Worm (Caenorhabditis elegans) whole organism, late embryonic: ENCODE results near the gene fbxa-154.
A peak's percentile ranks its signal among the peaks of the same experiment; 100 is the strongest.
"Not testable (repeated sequence)": the region's sequence is repeated elsewhere in the genome, so short reads cannot be mapped to it uniquely, and the experiment has no call there.

ENCODE experiments used
- C08G9.2 ChIP-seq: sonication (generic microtip); optimal IDR thresholded peaks from 2 replicates; lab custom pipeline; 2016; ENCODE audit warnings: mild to moderate bottlenecking, missing genetic modification characterization, moderate library complexity, missing compliant biosample characterization
- ceh-18 ChIP-seq: sonication (generic microtip); optimal IDR thresholded peaks from 2 replicates; lab custom pipeline; 2016; ENCODE audit warnings: missing genetic modification characterization, missing compliant biosample characterization
- ceh-30 ChIP-seq: fragments of 150-350 bp; optimal IDR thresholded peaks from 2 replicates; lab custom pipeline; 2014; ENCODE audit warnings: missing biosample characterization, missing genetic modification characterization
- ceh-31 ChIP-seq: sonication (generic microtip); optimal IDR thresholded peaks from 2 replicates; lab custom pipeline; 2016; ENCODE audit warnings: missing genetic modification characterization, missing compliant biosample characterization
- ceh-34 ChIP-seq: sonication (generic microtip); optimal IDR thresholded peaks from 2 replicates; lab custom pipeline; 2016; ENCODE audit warnings: mild to moderate bottlenecking, missing genetic modification characterization, missing compliant biosample characterization
- ceh-45 ChIP-seq: fragments of 200-800 bp; sonication (Bioruptor generic); IDR thresholded peaks from 2 replicates; pipeline ENCODE4 v1.3.6; 2022; ENCODE audit warnings: missing genetic modification reagents, missing genetic modification characterization, missing compliant biosample characterization
- dve-1 ChIP-seq: sonication (generic microtip); optimal IDR thresholded peaks from 2 replicates; lab custom pipeline; 2017; ENCODE audit warnings: antibody characterized with exemption, mild to moderate bottlenecking, missing genetic modification characterization, missing compliant biosample characterization
- eyg-1 ChIP-seq: sonication (generic microtip); optimal IDR thresholded peaks from 2 replicates; lab custom pipeline; 2016; ENCODE audit warnings: missing genotype, missing genetic modification characterization, missing compliant biosample characterization
- fkh-6 ChIP-seq: sonication (generic microtip); optimal IDR thresholded peaks from 2 replicates; lab custom pipeline; 2016; ENCODE audit warnings: missing genetic modification characterization, missing compliant biosample characterization
- hlh-13 ChIP-seq: fragments of 200-800 bp; sonication (Bioruptor generic); optimal IDR thresholded peaks from 2 replicates; lab custom pipeline; 2018; ENCODE audit warnings: mild to moderate bottlenecking, missing genetic modification characterization, missing compliant biosample characterization
- hlh-30 ChIP-seq: sonication (generic microtip); optimal IDR thresholded peaks from 2 replicates; lab custom pipeline; 2017; ENCODE audit warnings: antibody characterized with exemption, missing genetic modification characterization, missing compliant biosample characterization; ENCODE audit not compliant: insufficient read depth
- hlh-8 ChIP-seq: sonication (generic microtip); optimal IDR thresholded peaks from 2 replicates; lab custom pipeline; 2016; ENCODE audit warnings: missing genotype, missing genetic modification characterization, missing compliant biosample characterization
- lim-6 ChIP-seq: sonication (generic microtip); optimal IDR thresholded peaks from 2 replicates; lab custom pipeline; 2016; ENCODE audit warnings: missing genetic modification characterization, missing compliant biosample characterization
- lin-11 ChIP-seq: fragments of 200-800 bp; sonication (Bioruptor generic); optimal IDR thresholded peaks from 2 replicates; lab custom pipeline; 2018; ENCODE audit warnings: mild to moderate bottlenecking, missing genetic modification characterization, missing compliant biosample characterization
- madf-2 ChIP-seq: sonication (generic microtip); optimal IDR thresholded peaks from 2 replicates; lab custom pipeline; 2017; ENCODE audit warnings: missing genetic modification characterization, missing compliant biosample characterization
- mec-3 ChIP-seq: sonication (generic microtip); optimal IDR thresholded peaks from 2 replicates; lab custom pipeline; 2016; ENCODE audit warnings: borderline replicate concordance, missing genetic modification characterization, missing compliant biosample characterization
- nfya-1 ChIP-seq: sonication (generic microtip); optimal IDR thresholded peaks from 2 replicates; lab custom pipeline; 2017; ENCODE audit warnings: missing genetic modification characterization, mild to moderate bottlenecking, missing compliant biosample characterization, antibody characterized with exemption, moderate library complexity
- nhr-11 ChIP-seq: fragments of 150-350 bp; optimal IDR thresholded peaks from 2 replicates; lab custom pipeline; 2014; ENCODE audit warnings: missing biosample characterization, missing genetic modification characterization
- nhr-232 ChIP-seq: sonication (generic microtip); optimal IDR thresholded peaks from 2 replicates; lab custom pipeline; 2016; ENCODE audit warnings: missing genetic modification characterization, missing compliant biosample characterization
- npax-4 ChIP-seq: sonication (generic microtip); optimal IDR thresholded peaks from 2 replicates; lab custom pipeline; 2016; ENCODE audit warnings: missing genetic modification characterization, missing compliant biosample characterization
- pqm-1 ChIP-seq: sonication (generic microtip); optimal IDR thresholded peaks from 2 replicates; lab custom pipeline; 2016; ENCODE audit warnings: missing genetic modification characterization, missing compliant biosample characterization
- ref-2 ChIP-seq: sonication (generic microtip); optimal IDR thresholded peaks from 2 replicates; lab custom pipeline; 2016; ENCODE audit warnings: missing genetic modification characterization, missing compliant biosample characterization
- syd-9 ChIP-seq: sonication (generic microtip); optimal IDR thresholded peaks from 2 replicates; lab custom pipeline; 2016; ENCODE audit warnings: mild to moderate bottlenecking, missing genetic modification characterization, moderate library complexity, missing compliant biosample characterization
- unc-55 ChIP-seq: sonication (generic microtip); optimal IDR thresholded peaks from 2 replicates; lab custom pipeline; 2017; ENCODE audit warnings: missing biosample characterization, missing genetic modification reagents, missing genetic modification characterization
- zip-5 ChIP-seq: sonication (generic microtip); optimal IDR thresholded peaks from 2 replicates; lab custom pipeline; 2016; ENCODE audit warnings: missing genetic modification characterization, missing compliant biosample characterization
- ztf-16 ChIP-seq: sonication (generic microtip); optimal IDR thresholded peaks from 2 replicates; lab custom pipeline; 2017; ENCODE audit warnings: missing genetic modification characterization, missing compliant biosample characterization

fbxa-154 gene

DNA sequence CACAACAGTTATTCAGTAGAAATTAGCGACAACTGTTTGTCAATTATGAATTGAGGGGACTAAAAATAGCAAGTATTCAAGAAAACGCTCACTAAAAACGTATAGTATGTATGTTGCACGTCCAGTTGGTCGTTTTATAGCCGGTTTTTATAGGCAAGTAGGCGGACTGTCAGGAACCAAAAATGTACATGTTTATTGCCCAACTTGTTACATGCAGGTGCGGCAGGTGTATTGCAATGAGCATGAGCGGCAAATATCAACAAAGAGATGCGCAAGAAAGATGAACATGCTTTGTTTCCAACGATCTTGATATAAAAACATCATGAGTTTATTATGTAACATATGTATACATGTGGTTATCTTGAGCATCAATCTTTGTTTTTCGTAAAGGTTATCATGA is 5.2 kb downstream of the fbxa-154 start, which contains the start of gene B0391.14:
Gene B0391.14 (minus strand): TSS at position 101 of the 400 bp plus-strand sequence.
- not testable (repeated sequence) for TF ChIP-seq hlh-30 (tag; lab: Kevin White, UChicago); unc-55 (GFP tag; lab: Kevin White, UChicago); ceh-18 (tag; lab: Kevin White, UChicago)

DNA sequence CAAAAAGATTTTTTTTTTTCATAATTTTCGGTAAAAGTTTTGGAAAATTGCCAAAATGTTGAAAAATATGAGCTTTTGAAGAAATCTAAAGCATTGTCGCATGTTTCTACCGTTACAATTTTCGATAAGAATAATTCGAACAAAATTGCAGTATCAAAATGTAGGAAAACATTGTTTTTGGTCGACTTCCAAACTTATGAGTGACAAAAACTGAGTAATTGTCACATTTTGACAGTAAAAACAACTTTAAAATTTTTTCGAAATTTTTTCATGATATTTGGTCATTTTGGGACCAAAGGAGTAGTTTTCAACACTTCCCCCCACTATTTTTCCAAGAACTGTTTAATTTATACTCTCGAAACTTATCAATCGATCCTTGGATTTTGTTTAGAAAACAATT is 10.4 kb downstream of the fbxa-154 start, which contains the start of gene fbxa-139:
Gene fbxa-139 (minus strand): TSS at position 101 of the 400 bp plus-strand sequence.
- no peak for TF ChIP-seq mec-3
- no peak for TF ChIP-seq nhr-11 (tag; lab: Kevin White, UChicago)
- TF ChIP-seq, all 69 proteins: peak for 0

DNA sequence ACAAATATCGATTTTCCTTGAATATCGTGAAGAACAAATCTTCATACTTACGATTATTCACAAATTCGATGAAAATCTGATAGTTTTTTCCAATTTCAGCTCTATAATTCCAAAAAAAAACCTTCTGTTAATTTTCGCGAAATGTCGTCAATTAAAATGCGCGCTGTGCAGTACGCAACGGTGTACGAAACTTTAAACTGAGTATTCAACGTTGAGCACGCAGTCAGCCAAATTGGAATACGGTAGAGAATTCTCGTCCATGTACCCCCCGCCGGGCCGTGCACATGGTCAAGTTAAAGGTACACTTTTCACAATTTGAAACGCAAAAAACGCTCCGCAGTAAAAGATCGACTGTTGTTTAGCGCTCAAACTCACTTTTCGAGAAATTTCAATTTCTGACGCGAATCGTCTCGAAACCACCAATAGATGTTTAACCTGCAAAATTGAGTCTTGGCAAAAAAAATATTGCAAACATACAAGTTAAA is 14.7 kb downstream of the fbxa-154 start, which contains the start of gene F28F8.7:
Gene F28F8.7 (minus strand): TSS at position 435 of the 485 bp plus-strand sequence.
- peak; percentile 29 for TF ChIP-seq ref-2 (tag; lab: Kevin White, UChicago)

DNA sequence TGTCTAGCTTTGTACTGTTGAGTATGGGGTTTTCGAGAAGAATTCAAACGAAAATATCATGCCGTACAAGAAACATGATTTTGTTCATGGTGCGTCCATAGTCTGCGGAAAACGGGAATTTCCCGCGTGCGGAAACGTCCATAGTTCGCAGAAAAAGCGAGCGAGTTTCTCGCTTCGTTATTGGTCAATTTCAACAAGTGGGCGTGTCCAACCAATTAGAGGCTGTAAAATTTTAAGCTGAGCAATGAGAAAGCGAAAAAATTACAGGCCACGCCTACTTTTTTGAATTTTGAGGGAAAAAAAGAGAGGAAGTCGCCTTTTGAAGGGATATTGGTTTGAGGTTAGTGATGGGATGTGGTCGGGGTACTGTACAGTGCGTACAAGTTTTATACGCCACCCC is 23.5 kb downstream of the fbxa-154 start:
- TF ChIP-seq nfya-1 (tag; lab: Kevin White, UChicago): peak; percentile 30

DNA sequence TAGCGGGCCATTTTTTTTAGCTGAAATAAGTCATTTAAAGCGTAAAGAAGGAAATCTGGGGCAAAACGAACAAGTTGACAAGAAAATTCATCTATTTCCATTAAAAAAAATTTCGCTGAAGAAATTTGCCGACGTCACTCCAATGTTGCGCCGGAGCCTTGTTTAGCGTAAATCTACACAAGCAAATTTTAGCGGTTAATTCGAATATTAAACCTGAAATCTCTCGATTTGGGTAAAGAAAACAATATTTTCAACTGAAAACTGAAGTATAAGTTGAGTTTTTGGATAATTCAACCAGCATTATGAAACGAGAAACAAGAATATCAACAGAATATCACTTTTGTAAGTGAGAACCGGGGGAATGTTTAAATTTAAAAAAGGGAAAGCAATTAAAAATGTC is 26.6 kb downstream of the fbxa-154 start, which contains the start of gene F28F8.9:
Gene F28F8.9 (minus strand): TSS at position 288 of the 400 bp plus-strand sequence.
- TF ChIP-seq fkh-6 (tag; lab: Kevin White, UChicago) (no peak), nfya-1 (tag; lab: Kevin White, UChicago) (peak; percentile 31)

DNA sequence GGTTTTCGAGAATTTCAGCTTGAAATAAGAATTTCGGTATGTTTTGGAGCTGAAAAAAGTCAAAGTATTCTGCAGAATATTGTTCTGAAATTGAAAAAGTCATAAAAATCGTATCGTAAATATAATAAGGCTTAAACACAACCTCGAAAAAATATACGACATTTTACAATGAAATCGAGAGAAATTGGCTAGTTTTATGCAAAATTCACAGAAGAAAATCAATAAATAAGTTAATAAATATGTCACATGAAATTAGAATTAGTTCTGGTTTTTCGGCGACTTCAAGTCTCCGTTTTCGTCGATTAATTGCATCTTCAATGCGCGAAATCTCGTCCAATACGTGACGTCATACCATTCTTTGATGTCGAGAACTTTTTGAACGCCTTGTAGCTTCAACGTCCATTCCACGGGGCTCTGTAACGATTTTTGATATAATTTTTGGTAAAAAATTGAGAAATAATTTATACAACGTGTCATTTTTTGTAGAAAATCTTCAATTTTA is 27.5 kb downstream of the fbxa-154 start, which contains the start of gene atx-3:
Gene atx-3 (minus strand): TSS at position 51 of the 502 bp plus-strand sequence.
- TF ChIP-seq C08G9.2 (tag; lab: Kevin White, UChicago) (no peak), npax-4 (no peak)

DNA sequence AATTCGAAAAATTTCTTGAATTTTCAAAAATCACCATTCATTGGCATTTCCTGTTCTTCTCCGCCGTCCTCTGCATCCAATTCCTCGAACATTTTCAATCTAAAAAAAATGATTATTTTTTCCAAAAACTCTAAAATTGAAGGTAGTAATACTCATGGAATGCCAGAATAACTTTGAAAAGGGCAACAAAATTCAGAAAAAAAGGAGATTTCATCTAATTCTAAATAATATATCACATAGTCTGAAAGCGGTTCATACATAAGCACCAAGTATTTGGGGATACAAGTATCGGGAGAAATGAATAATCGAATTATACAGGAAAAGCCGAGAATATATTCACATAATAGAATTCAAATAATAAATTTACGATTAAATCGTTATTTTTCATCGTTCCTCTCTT is 29.6 kb downstream of the fbxa-154 start, which contains the start of gene mdt-28:
Gene mdt-28 (minus strand): TSS at position 101 of the 400 bp plus-strand sequence.
- TF ChIP-seq hlh-8: no peak
- TF ChIP-seq ceh-34 (tag; lab: Kevin White, UChicago): no peak
- TF ChIP-seq nhr-232 (tag; lab: Kevin White, UChicago): no peak
- no peak for TF ChIP-seq hlh-30 (tag; lab: Kevin White, UChicago)
- no peak for TF ChIP-seq pqm-1 (tag; lab: Kevin White, UChicago)
- TF ChIP-seq ztf-16 (tag; lab: Kevin White, UChicago): no peak
- TF ChIP-seq, all 69 proteins: peak for 0

DNA sequence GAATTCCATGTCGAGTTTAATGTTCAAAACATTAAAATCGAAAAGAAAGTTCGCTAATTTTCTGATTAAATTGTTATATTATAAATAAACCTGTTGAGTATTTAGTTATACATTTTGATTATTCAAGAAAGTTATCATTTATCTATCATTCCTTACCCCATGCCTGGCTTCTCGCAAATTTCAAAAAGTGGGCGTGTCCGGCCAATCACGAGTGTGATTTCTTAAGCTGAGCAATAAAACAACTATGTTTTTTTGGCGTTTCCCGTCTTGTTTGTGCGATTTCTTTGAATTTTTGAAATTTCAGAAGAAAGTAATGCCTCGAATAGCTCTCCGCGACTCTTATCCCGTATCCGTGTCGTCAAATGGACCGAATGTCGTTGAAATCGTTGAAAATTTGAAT is 32.3 kb downstream of the fbxa-154 start, which contains the start of gene fbxa-94:
Gene fbxa-94 (plus strand): TSS at position 301 of the 400 bp plus-strand sequence.
- TF ChIP-seq zip-5 (tag; lab: Kevin White, UChicago): no peak
- TF ChIP-seq nhr-11 (tag; lab: Kevin White, UChicago): no peak
- TF ChIP-seq syd-9 (tag; lab: Kevin White, UChicago): no peak
- no peak for TF ChIP-seq eyg-1
- no peak for TF ChIP-seq madf-2
- TF ChIP-seq hlh-8: no peak
- TF ChIP-seq nfya-1 (tag; lab: Kevin White, UChicago): peak; percentile 6

DNA sequence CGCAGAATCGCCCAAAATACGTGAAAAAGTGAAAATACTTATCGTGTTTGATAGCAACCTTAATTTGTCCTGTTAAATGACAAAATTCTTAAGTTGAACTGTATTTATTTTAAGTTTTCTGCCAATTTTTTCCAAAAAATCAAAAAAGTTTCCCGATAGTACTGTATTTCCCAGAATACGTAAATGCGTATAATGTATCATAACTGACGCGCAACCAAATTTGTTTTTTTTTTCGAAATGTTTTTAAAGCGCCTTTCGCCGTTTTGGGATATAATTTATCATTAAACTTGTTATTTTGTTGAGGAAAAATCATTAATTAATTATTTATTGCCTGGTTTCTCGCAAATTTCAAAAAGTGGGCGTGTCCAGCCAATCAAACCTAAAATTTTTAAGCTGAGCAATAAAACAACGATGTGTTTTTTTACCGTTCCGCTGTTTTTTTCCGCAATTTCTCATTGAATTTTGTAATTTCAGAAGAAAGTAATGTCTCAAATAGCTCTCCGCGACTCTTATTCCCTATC is 33.9 kb downstream of the fbxa-154 start, which contains the start of gene fbxa-95:
Gene fbxa-95 (plus strand): TSS at position 471 of the 521 bp plus-strand sequence.
- TF ChIP-seq ceh-45 (no peak), lim-6 (tag; lab: Kevin White, UChicago) (no peak), ceh-31 (tag; lab: Kevin White, UChicago) (no peak), fkh-6 (tag; lab: Kevin White, UChicago) (no peak), syd-9 (tag; lab: Kevin White, UChicago) (no peak), lin-11 (tag; lab: Kevin White, UChicago) (no peak), hlh-13 (GFP tag; lab: Kevin White, UChicago) (no peak), dve-1 (tag; lab: Kevin White, UChicago) (no peak), ceh-30 (tag; lab: Kevin White, UChicago) (no peak)
